Fruit fly (Drosophila melanogaster): Measurements from ENCODE around the gene CG4793.

DNA sequence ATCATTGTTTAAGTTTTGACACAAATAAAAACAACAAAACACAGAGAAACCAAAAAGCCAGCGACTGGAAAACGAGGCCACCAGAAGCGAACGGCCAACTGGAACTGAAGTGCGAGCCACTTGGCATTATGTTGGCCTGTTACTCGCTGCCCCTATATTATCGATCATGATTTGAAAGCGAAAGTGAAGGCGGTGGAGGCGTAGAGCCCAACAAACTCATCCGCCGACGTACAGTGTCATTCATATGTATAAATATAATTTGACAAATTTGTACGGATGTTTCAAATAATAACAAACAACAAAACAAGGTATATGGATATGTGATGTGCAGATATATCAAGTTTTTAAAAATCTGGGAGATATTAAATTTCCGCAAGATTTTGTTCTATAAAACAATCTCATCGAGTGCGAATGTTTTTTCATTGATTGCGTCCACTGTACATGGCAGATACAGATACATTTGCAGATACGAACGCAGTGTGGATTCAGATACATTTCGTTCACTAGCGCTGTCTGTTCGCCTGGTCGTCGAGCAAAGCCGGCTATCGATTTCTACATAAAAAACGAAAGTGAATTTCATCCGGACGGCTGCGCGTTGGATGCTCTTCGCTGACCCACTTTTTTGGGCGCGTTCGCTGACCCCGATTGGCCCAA lies 12.1 kb upstream of the CG4793 start:
- TF ChIP-seq psq (optimal IDR thresholded peaks at IDR 0.05) = no peak
- no peak for TF ChIP-seq pan (optimal IDR thresholded peaks at IDR 0.05)
- no peak for TF ChIP-seq EcR (GFP tag; optimal IDR thresholded peaks at IDR 0.05)
- TF ChIP-seq CG8478 (optimal IDR thresholded peaks at IDR 0.05) = no peak
